Fruit fly (Drosophila melanogaster) whole organism, adult: ENCODE data around the gene CG13972.

ENCODE experiments used
- CG11617 ChIP-seq: fragments of 200-800 bp; sonication (Bioruptor generic); optimal IDR thresholded peaks from 2 replicates; lab custom pipeline; 2017; ENCODE audit warnings: mild to moderate bottlenecking, missing biosample characterization, missing genetic modification reagents, missing genetic modification characterization
- CG1620 ChIP-seq: fragments of 200-800 bp; sonication (Bioruptor generic); optimal IDR thresholded peaks from 2 replicates; lab custom pipeline; 2016; ENCODE audit warnings: missing biosample characterization, missing genetic modification characterization
- CG5204 ChIP-seq: fragments of 200-800 bp; sonication (Bioruptor generic); optimal IDR thresholded peaks from 2 replicates; lab custom pipeline; 2016; ENCODE audit warnings: missing biosample characterization, missing genetic modification characterization
- CG7101 ChIP-seq: fragments of 200-800 bp; sonication (Bioruptor generic); optimal IDR thresholded peaks from 2 replicates; lab custom pipeline; 2018; ENCODE audit warnings: missing biosample characterization, mild to moderate bottlenecking, missing genetic modification characterization, moderate library complexity
- pad ChIP-seq: fragments of 200-800 bp; sonication (Bioruptor generic); optimal IDR thresholded peaks from 3 replicates; lab custom pipeline; 2017; ENCODE audit warnings: missing biosample characterization, missing genetic modification characterization, mild to moderate bottlenecking, moderate library complexity, missing genetic modification reagents

DNA sequence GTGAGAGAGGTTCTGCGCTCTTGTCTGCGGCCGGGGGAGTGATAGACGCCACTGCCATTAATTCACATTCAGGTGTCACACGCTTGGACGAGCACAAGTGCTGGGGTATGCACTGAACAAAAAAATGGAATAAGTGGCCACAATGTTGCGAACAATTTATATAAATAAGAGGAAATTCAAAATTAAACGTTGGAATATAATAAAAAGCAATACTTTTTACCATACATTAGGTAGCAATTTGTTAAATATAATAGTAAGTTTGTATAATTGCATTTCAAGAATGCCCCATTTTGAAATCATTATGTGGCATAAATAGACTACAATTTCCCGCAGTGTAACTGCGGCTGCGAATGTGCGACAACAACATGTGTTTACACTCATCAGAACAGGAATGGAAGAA is 2.8 kb upstream of the CG13972 start:
- no peak for TF ChIP-seq CG11617 (GFP tag; lab: Kevin White, UChicago)
- TF ChIP-seq CG1620 (GFP tag; lab: Kevin White, UChicago) = no peak
- no peak for TF ChIP-seq pad (GFP tag; lab: Kevin White, UChicago)
- no peak for TF ChIP-seq CG5204 (GFP tag; lab: Kevin White, UChicago)
- TF ChIP-seq CG7101 = no peak
